Fruit fly (Drosophila melanogaster): ENCODE measurements around the gene cib.

cib gene

DNA sequence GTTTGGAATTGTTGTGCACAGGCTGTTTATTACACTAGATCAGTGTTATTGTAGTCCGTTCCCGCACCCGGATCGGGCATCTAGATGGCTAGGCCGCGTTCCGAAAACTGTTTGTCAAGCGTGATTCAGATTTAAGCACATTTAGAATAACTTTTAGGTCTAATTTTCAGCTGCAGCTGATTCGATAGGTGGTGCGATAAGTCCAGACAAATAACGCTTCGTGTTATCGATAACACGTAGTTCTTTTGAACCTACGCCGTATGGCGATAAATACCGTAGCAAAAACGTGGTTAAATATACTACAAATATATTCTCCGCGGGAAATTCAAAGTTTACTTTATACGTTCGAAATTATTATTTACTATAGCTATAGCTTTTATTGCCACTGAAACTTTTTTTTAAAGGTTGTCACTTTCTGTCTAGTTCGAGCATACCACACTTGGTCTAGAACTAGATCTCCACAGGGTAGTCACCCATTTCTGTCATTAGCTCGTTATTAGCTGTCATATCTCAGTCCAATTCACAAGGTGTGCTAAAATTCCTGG, 5.0 kb upstream of the cib start, which contains the start of the genes Cmtr1 and CG15375 (continued):
- no peak for TF ChIP-seq HmgD (GFP tag; optimal IDR thresholded peaks at IDR 0.05)
- no peak for TF ChIP-seq CG16815 (GFP tag; optimal IDR thresholded peaks at IDR 0.05)
- TF ChIP-seq CG34422 (GFP tag; IDR thresholded peaks at IDR 0.05) = no peak
- TF ChIP-seq CG8944 (GFP tag; optimal IDR thresholded peaks at IDR 0.05) = no peak
- TF ChIP-seq ssp (GFP tag; IDR thresholded peaks at IDR 0.05) = no peak
- no peak for TF ChIP-seq Abd-B (GFP tag; optimal IDR thresholded peaks at IDR 0.05)
- no peak for TF ChIP-seq crc (GFP tag; optimal IDR thresholded peaks at IDR 0.05)
- no peak for TF ChIP-seq CG17328 (GFP tag; IDR thresholded peaks at IDR 0.05)
- no peak for TF ChIP-seq Mad (GFP tag; optimal IDR thresholded peaks at IDR 0.05)
- TF ChIP-seq Aef1 (GFP tag; IDR thresholded peaks at IDR 0.05) = no peak
- peak; percentile 53 for TF ChIP-seq sens (GFP tag)
- no peak for TF ChIP-seq pum (GFP tag; optimal IDR thresholded peaks at IDR 0.05)
- no peak for TF ChIP-seq ranshi (GFP tag; IDR thresholded peaks at IDR 0.05)
- no peak for TF ChIP-seq cad (GFP tag; optimal IDR thresholded peaks at IDR 0.05)
- TF ChIP-seq gfzf (GFP tag; optimal IDR thresholded peaks at IDR 0.05) = peak; percentile 67
- TF ChIP-seq CG15696 (tag; optimal IDR thresholded peaks at IDR 0.05) = no peak
- peak; percentile 29 for TF ChIP-seq CG14710 (tag; optimal IDR thresholded peaks at IDR 0.05)
- TF ChIP-seq CG6854 (GFP tag; optimal IDR thresholded peaks at IDR 0.05) = no peak
- no peak for TF ChIP-seq zf30C (GFP tag; optimal IDR thresholded peaks at IDR 0.05)
- TF ChIP-seq fd64A (GFP tag; optimal IDR thresholded peaks at IDR 0.05) = no peak
- peak; percentile 78 for TF ChIP-seq Dll (GFP tag; IDR thresholded peaks at IDR 0.05; ENCODE audit: partially characterized antibody)
- TF ChIP-seq CG3847 (GFP tag; IDR thresholded peaks at IDR 0.05) = no peak
- TF ChIP-seq cwo (GFP tag; optimal IDR thresholded peaks at IDR 0.05) = no peak
- TF ChIP-seq Antp (GFP tag; optimal IDR thresholded peaks at IDR 0.05) = no peak
- TF ChIP-seq CG2712 (tag; optimal IDR thresholded peaks at IDR 0.05) = no peak
- no peak for TF ChIP-seq CG3838 (GFP tag; optimal IDR thresholded peaks at IDR 0.05)
- no peak for TF ChIP-seq CG8089 (GFP tag; optimal IDR thresholded peaks at IDR 0.05)
- no peak for TF ChIP-seq GATAe (GFP tag; conservative IDR thresholded peaks at IDR 0.05)
- no peak for TF ChIP-seq CG8765 (GFP tag; IDR thresholded peaks at IDR 0.05)
- TF ChIP-seq bbx (GFP tag; IDR thresholded peaks at IDR 0.05; ENCODE audit: partially characterized antibody) = peak; percentile 85
- no peak for TF ChIP-seq so (GFP tag; IDR thresholded peaks at IDR 0.05)
- TF ChIP-seq CG4820 (GFP tag; optimal IDR thresholded peaks at IDR 0.05) = no peak
- no peak for TF ChIP-seq CoRest (tag; optimal IDR thresholded peaks at IDR 0.05)
- no peak for TF ChIP-seq CG9727 (GFP tag; optimal IDR thresholded peaks at IDR 0.05)
- TF ChIP-seq ems (GFP tag; optimal IDR thresholded peaks at IDR 0.05) = no peak
- TF ChIP-seq CG13123 (GFP tag; optimal IDR thresholded peaks at IDR 0.05) = no peak
- no peak for TF ChIP-seq CG10431 (GFP tag; optimal IDR thresholded peaks at IDR 0.05)

DNA sequence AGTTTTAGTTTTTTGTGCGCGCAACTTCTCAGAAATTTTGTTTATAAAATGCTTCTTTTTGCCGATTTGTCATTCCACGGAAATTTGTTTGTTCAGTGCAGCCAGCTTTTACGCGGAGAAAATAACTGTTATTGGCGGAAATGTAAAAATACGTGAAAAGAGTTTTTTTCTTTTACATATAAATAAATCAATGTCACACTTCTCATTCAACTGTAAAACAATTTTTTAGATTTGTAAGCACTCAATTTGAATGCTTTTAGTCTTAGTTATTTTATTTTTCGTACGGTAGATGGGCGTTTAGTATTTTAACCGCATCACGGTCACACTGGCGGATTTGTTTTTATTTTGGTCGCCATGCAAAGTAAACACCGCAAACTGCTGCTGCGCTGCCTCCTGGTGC, 1.8 kb upstream of the cib start, which contains the start of the genes Xpac and brn:
Gene Xpac, minus strand, starts transcription at position 66 of the 400 bp plus-strand sequence.
Gene brn, plus strand, starts transcription at position 211 of the 400 bp plus-strand sequence.
- TF ChIP-seq CG2129 (GFP tag; IDR thresholded peaks at IDR 0.05; ENCODE audit: partially characterized antibody) = no peak
- peak; percentile 54 for TF ChIP-seq pzg (GFP tag; optimal IDR thresholded peaks at IDR 0.05)
- TF ChIP-seq fd96Cb (tag; optimal IDR thresholded peaks at IDR 0.05) = no peak
- TF ChIP-seq Sry-δ (GFP tag; optimal IDR thresholded peaks at IDR 0.05) = peak; percentile 8
- TF ChIP-seq MBD-R2 (GFP tag; IDR thresholded peaks at IDR 0.05) = peak; percentile 78
- no peak for TF ChIP-seq fd64A (GFP tag; optimal IDR thresholded peaks at IDR 0.05)
- TF ChIP-seq CG9876 (GFP tag; optimal IDR thresholded peaks at IDR 0.05) = no peak
- TF ChIP-seq phol (tag; optimal IDR thresholded peaks at IDR 0.05) = peak; percentile 47
- no peak for TF ChIP-seq CG10543 (GFP tag; optimal IDR thresholded peaks at IDR 0.05)
- TF ChIP-seq CG2120 (GFP tag; optimal IDR thresholded peaks at IDR 0.05) = no peak
- no peak for TF ChIP-seq CG16815 (GFP tag; optimal IDR thresholded peaks at IDR 0.05)
- TF ChIP-seq CG10267 (tag; optimal IDR thresholded peaks at IDR 0.05) = peak; percentile 18
- peak; percentile 51 for TF ChIP-seq CG14710 (tag; optimal IDR thresholded peaks at IDR 0.05)
- no peak for TF ChIP-seq CG34422 (GFP tag; IDR thresholded peaks at IDR 0.05)
- peak; percentile 79 for TF ChIP-seq gfzf (GFP tag; optimal IDR thresholded peaks at IDR 0.05)
- TF ChIP-seq hkb (optimal IDR thresholded peaks at IDR 0.05) = peak; percentile 31
- TF ChIP-seq hkb (GFP tag; IDR thresholded peaks at IDR 0.05) = no peak
- TF ChIP-seq E2f2 (GFP tag; IDR thresholded peaks at IDR 0.05) = peak; percentile 63
- peak; percentile 21 for TF ChIP-seq CG2116 (GFP tag; optimal IDR thresholded peaks at IDR 0.05)
- peak; percentile 74 for TF ChIP-seq CG9797 (GFP tag; optimal IDR thresholded peaks at IDR 0.05)
- TF ChIP-seq Opbp (GFP tag; IDR thresholded peaks at IDR 0.05; ENCODE audit: partially characterized antibody) = no peak
